Worm (Caenorhabditis elegans): ENCODE measurements around the gene cyp-13A8.

cyp-13A8 gene

DNA sequence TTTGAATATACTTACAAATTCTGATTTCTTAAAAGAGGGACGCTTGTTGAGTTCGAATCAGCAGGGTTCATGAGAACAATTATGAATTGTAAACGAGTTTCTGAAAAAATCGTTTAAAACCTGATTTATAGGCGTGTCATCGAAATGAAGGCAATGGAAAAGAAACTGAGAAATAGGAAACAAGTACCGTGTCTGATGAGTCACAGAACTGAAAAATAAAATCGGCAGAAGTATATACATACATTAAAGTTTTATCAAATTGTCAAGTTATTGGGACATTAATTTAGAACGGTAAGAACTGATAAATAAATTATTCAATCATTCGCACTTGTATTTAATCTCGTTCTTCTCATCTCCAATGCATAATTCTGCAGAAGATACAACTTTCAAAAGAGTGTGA, 37.9 kb upstream of the cyp-13A8 start, which contains the start of gene chil-9:
Gene chil-9 (minus strand): TSS at position 101 of the 400 bp plus-strand sequence.
- TF ChIP-seq daf-12 (tag; optimal IDR thresholded peaks at IDR 0.05): no peak
- TF ChIP-seq ama-1 (optimal IDR thresholded peaks at IDR 0.05): no peak
- no peak for TF ChIP-seq fkh-2 (tag; optimal IDR thresholded peaks at IDR 0.05)
- no peak for TF ChIP-seq egl-27 (tag; optimal IDR thresholded peaks at IDR 0.05)

DNA sequence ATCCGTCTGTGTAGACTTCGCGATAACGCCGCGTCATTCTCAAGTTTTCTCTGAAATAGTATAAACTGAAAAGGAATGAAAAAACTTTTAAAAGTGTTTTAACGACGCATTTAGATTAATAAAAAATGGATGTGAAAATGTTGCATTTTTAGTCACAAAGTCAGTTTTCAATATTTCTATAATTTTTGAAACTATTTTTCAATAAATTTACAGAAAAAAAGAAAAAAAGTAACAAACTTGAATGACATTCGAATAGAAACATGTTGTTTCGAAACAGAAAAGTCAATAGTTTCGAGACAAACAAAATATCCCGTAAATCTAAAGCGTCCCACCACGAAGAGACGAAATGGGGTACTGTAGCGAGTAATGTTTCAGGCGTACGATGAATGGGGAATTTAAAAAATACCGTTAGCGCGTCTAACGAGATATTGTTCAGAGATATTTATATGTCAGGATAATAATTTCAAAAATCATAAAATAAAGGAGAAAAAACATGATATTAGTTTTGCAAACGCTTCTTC, 34.7 kb upstream of the cyp-13A8 start, which contains the start of gene rnh-1.2:
Gene rnh-1.2 (minus strand): TSS at position 51 of the 521 bp plus-strand sequence.
- TF ChIP-seq hmg-11 (tag; optimal IDR thresholded peaks at IDR 0.05) (no peak), skn-1 (tag; optimal IDR thresholded peaks at IDR 0.05) (no peak), lin-39 (tag; optimal IDR thresholded peaks at IDR 0.05) (no peak), elt-3 (tag; optimal IDR thresholded peaks at IDR 0.05) (no peak), ceh-82 (tag; optimal IDR thresholded peaks at IDR 0.05) (no peak), nhr-76 (tag; optimal IDR thresholded peaks at IDR 0.05) (no peak), ceh-28 (tag; optimal IDR thresholded peaks at IDR 0.05) (no peak), unc-39 (tag; optimal IDR thresholded peaks at IDR 0.05) (no peak), zag-1 (tag; optimal IDR thresholded peaks at IDR 0.05) (no peak), elt-2 (tag; optimal IDR thresholded peaks at IDR 0.05) (no peak), aly-2 (tag; optimal IDR thresholded peaks at IDR 0.05) (no peak), fkh-2 (tag; optimal IDR thresholded peaks at IDR 0.05) (no peak), nhr-77 (tag; optimal IDR thresholded peaks at IDR 0.05) (no peak), nhr-28 (tag; optimal IDR thresholded peaks at IDR 0.05) (no peak), eor-1 (tag; optimal IDR thresholded peaks at IDR 0.05) (no peak), unc-62 (GFP tag; optimal IDR thresholded peaks at IDR 0.05) (no peak), egl-5 (tag; optimal IDR thresholded peaks at IDR 0.05) (no peak), sea-2 (GFP tag; optimal IDR thresholded peaks at IDR 0.05) (no peak), ztf-4 (tag; optimal IDR thresholded peaks at IDR 0.05) (no peak)

DNA sequence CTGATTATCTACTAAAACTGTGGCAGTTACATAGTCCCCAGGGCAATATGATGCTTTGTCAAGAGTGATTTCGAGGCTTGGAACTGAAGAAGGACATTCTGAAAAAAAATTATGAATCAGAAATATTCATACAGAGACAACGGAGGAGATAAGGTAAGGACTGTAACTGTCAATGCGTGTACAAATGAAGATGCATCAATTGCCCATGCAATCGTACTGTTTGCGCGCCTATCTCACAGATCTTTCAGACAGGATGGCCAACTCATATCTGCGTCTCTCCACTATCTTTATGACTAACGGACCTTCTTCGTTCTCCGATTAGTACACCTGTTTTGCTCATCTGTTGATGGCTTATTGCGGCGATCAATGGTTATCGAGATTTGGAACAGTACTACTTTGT, 32.9 kb upstream of the cyp-13A8 start, which contains the start of gene ZK938.11:
Gene ZK938.11 (minus strand): TSS at position 101 of the 400 bp plus-strand sequence.
- TF ChIP-seq ztf-4 (tag; optimal IDR thresholded peaks at IDR 0.05) (no peak), pqm-1 (tag; optimal IDR thresholded peaks at IDR 0.05) (no peak), nhr-76 (tag; optimal IDR thresholded peaks at IDR 0.05) (no peak), nhr-12 (tag; optimal IDR thresholded peaks at IDR 0.05) (no peak), tbx-2 (tag; optimal IDR thresholded peaks at IDR 0.05) (no peak), ceh-82 (tag; optimal IDR thresholded peaks at IDR 0.05) (no peak), egl-5 (tag; optimal IDR thresholded peaks at IDR 0.05) (no peak), fos-1 (tag; optimal IDR thresholded peaks at IDR 0.05) (no peak), elt-2 (tag; optimal IDR thresholded peaks at IDR 0.05) (no peak), R02D3.7 (tag; optimal IDR thresholded peaks at IDR 0.05) (no peak), nhr-67 (tag; optimal IDR thresholded peaks at IDR 0.05) (no peak), lin-39 (tag; optimal IDR thresholded peaks at IDR 0.05) (no peak), ama-1 (optimal IDR thresholded peaks at IDR 0.05) (no peak), eor-1 (tag; optimal IDR thresholded peaks at IDR 0.05) (no peak), fkh-2 (tag; optimal IDR thresholded peaks at IDR 0.05) (no peak), snpc-4 (tag; optimal IDR thresholded peaks at IDR 0.05) (no peak), nhr-25 (tag; optimal IDR thresholded peaks at IDR 0.05) (no peak), elt-3 (tag; optimal IDR thresholded peaks at IDR 0.05) (no peak), egl-27 (tag; optimal IDR thresholded peaks at IDR 0.05) (no peak), nhr-28 (tag; optimal IDR thresholded peaks at IDR 0.05) (no peak)

DNA sequence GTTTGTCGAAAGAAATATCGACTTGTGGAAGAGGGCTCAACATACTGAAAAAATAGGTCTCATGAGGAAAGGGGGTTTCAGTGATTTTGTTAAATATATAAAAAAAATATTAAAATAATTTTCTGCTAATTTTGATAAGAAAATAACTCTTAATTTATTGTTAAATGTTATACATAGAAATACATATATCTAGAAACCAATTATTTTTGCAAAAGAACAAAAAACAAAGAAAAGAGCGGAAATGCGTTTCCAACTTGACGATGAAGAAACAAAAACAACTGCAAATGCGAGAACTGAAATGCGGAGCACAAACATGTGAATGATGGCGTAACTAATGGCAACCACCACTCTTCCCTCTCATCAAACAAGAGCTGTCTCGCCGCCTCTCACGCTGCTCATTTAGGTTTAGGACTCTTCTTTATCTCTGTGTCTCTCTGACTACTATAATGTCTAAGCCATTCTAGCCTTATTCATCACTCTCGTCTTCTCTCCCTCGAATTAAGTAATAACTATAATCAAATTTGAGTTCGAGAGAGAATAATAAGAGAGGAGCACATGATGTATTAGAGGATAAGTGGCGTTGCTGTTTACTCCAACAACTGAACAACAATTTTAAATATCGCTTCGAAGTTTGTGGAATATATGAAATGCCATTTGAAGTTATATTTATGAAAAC, 31.0 kb upstream of the cyp-13A8 start, which contains the start of gene arrd-4:
Gene arrd-4 (minus strand): TSS at position 51 of the 676 bp plus-strand sequence.
- TF ChIP-seq nhr-11 (tag; optimal IDR thresholded peaks at IDR 0.05) (peak; percentile 86), eor-1 (tag; optimal IDR thresholded peaks at IDR 0.05) (no peak)

DNA sequence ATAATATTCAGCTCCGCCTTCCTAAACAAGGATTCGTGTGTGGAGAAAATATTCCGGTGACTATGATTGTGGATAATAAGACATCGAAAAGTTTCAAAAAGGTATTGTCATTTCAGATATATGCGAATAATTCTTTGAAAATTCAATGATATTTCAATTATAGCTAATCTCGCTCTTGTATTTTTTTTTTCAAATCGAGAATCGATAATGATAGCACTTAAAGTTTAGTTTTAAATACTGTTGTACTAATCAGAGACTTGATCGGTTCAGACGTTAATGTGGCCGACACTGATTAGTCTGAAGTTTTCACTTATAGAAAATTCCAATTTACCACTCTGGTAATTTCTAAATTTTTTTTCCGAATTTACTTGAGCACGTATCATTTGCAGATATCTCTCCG, 28.6 kb upstream of the cyp-13A8 start:
- TF ChIP-seq pqm-1 (tag; optimal IDR thresholded peaks at IDR 0.05) (no peak), lsy-12 (tag; optimal IDR thresholded peaks at IDR 0.05) (no peak), skn-1 (tag; optimal IDR thresholded peaks at IDR 0.05) (no peak), nhr-43 (tag; optimal IDR thresholded peaks at IDR 0.05; ENCODE audit: poor library complexity, severe bottlenecking) (no peak), nhr-67 (tag; optimal IDR thresholded peaks at IDR 0.05) (no peak), zag-1 (tag; optimal IDR thresholded peaks at IDR 0.05) (no peak)
